Worm (Caenorhabditis elegans) whole organism, L4 larva: ENCODE measurements around the gene F35C11.7.

Experiments used
- ZK546.5 ChIP-seq, 2 experiments: sonication (generic microtip); optimal IDR thresholded peaks; 2 replicates each; lab custom pipeline; 2017; ENCODE audit warnings: missing biosample characterization in 2 of 2, missing genetic modification characterization in 2 of 2
- dpl-1 ChIP-seq: fragments of 150-350 bp; optimal IDR thresholded peaks from 2 replicates; lab custom pipeline; 2014; ENCODE audit warnings: missing biosample characterization, missing genetic modification reagents, missing genetic modification characterization
- lin-39 ChIP-seq: fragments of 150-350 bp; optimal IDR thresholded peaks from 2 replicates; lab custom pipeline; 2014; ENCODE audit warnings: missing biosample characterization, missing genetic modification reagents, missing genetic modification characterization
- mdt-29 ChIP-seq: fragments of 200-800 bp; sonication (Bioruptor generic); IDR thresholded peaks from 2 replicates; pipeline ENCODE4 v1.3.6; 2022; ENCODE audit warnings: missing genetic modification reagents, missing genetic modification characterization, missing compliant biosample characterization
- nhr-76 ChIP-seq: fragments of 150-350 bp; optimal IDR thresholded peaks from 2 replicates; lab custom pipeline; 2014; ENCODE audit warnings: missing biosample characterization, missing genetic modification characterization
- skn-1 ChIP-seq: fragments of 150-350 bp; optimal IDR thresholded peaks from 2 replicates; lab custom pipeline; 2014; ENCODE audit warnings: missing biosample characterization, missing genetic modification characterization
- zfp-2 ChIP-seq: sonication (generic microtip); optimal IDR thresholded peaks from 2 replicates; lab custom pipeline; 2016; ENCODE audit warnings: mild to moderate bottlenecking, missing genetic modification characterization, missing compliant biosample characterization

DNA sequence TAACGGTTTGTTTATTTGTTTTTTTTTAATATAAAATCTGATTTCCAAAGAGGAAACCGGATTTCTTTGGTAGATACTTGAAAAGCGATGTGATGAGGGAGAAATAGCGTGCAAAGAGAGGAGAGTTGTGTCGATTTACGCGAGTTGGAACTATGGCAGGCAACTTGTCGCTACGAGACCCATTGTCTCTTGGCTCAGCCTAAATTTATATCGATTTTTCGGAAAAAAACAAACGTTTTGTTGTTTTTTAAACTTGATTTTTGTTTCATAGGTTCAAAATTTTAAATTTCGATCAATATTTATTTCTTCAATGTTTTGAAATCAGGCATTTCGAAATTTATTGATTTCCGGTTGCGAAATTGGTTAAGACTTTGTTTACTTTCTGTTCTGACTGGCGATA is 39.7 kb upstream of the F35C11.7 start, which contains the start of gene M110.3:
- TF ChIP-seq dpl-1 (GFP tag; lab: Kevin White, UChicago) (peak; percentile 53), skn-1 (tag; lab: Kevin White, UChicago) (no peak), ZK546.5 (tag; optimal IDR thresholded peaks at IDR 0.05; lab: Kevin White, UChicago) (no peak), mdt-29 (GFP tag; lab: Robert Waterston, UW) (no peak), lin-39 (tag; lab: Kevin White, UChicago) (no peak), nhr-76 (tag; lab: Kevin White, UChicago) (no peak), zfp-2 (tag; lab: Kevin White, UChicago) (no peak)
